Fruit fly (Drosophila melanogaster) whole organism, embryonic: ENCODE data around the gene CG6254.

Source experiments
- ATbp ChIP-seq: fragments of 200-800 bp; sonication (Bioruptor generic); optimal IDR thresholded peaks from 2 replicates; lab custom pipeline; 2017; ENCODE audit warnings: missing biosample characterization, mild to moderate bottlenecking, missing genetic modification characterization, missing genetic modification reagents
- B-H1 ChIP-seq: fragments of 200-800 bp; sonication (Bioruptor generic); IDR thresholded peaks from 3 replicates; pipeline ENCODE4 v1.3.6; 2022; ENCODE audit warnings: missing biosample characterization, missing genetic modification characterization
- Bgb ChIP-seq: fragments of 200-800 bp; sonication (Bioruptor generic); IDR thresholded peaks from 2 replicates; pipeline ENCODE4 v1.3.6; 2022; ENCODE audit warnings: missing biosample characterization, missing genetic modification characterization; ENCODE audit not compliant: partially characterized antibody
- BtbVII ChIP-seq: fragments of 200-800 bp; sonication (Bioruptor generic); optimal IDR thresholded peaks from 3 replicates; lab custom pipeline; 2017; ENCODE audit warnings: missing biosample characterization, mild to moderate bottlenecking, missing genetic modification characterization
- CG10267 ChIP-seq: fragments of 200-800 bp; sonication (Bioruptor generic); optimal IDR thresholded peaks from 2 replicates; lab custom pipeline; 2018; ENCODE audit warnings: missing biosample characterization, mild to moderate bottlenecking, missing genetic modification characterization, moderate library complexity
- CG10431 ChIP-seq: fragments of 200-800 bp; sonication (Bioruptor generic); optimal IDR thresholded peaks from 3 replicates; lab custom pipeline; 2018; ENCODE audit warnings: missing biosample characterization, mild to moderate bottlenecking, missing genetic modification characterization
- CG13424 ChIP-seq: fragments of 200-800 bp; sonication (Bioruptor generic); optimal IDR thresholded peaks from 2 replicates; lab custom pipeline; 2019; ENCODE audit warnings: missing biosample characterization, mild to moderate bottlenecking, missing genetic modification characterization, moderate library complexity
- CG14667 ChIP-seq: fragments of 200-800 bp; sonication (Bioruptor generic); IDR thresholded peaks from 2 replicates; pipeline ENCODE4 v1.3.6; 2022; ENCODE audit warnings: missing biosample characterization, missing genetic modification characterization
- CG15479 ChIP-seq: fragments of 200-800 bp; sonication (Bioruptor generic); optimal IDR thresholded peaks from 3 replicates; lab custom pipeline; 2019; ENCODE audit warnings: missing biosample characterization, mild to moderate bottlenecking, missing genetic modification characterization, moderate library complexity
- CG18011 ChIP-seq: fragments of 200-800 bp; sonication (Bioruptor generic); optimal IDR thresholded peaks from 2 replicates; lab custom pipeline; 2017; ENCODE audit warnings: missing biosample characterization, missing genetic modification characterization, mild to moderate bottlenecking, moderate library complexity, missing genotype
- CG18599 ChIP-seq: fragments of 200-800 bp; sonication (Bioruptor generic); optimal IDR thresholded peaks from 3 replicates; lab custom pipeline; 2017; ENCODE audit warnings: missing biosample characterization, missing genetic modification characterization, mild to moderate bottlenecking, moderate library complexity, missing genetic modification reagents
- CG2202 ChIP-seq: fragments of 200-800 bp; sonication (Bioruptor generic); optimal IDR thresholded peaks from 2 replicates; lab custom pipeline; 2018; ENCODE audit warnings: missing biosample characterization, mild to moderate bottlenecking, missing genetic modification characterization
- CG30020 ChIP-seq: fragments of 200-800 bp; optimal IDR thresholded peaks from 2 replicates; lab custom pipeline; 2019; ENCODE audit warnings: missing biosample characterization, mild to moderate bottlenecking, missing genetic modification characterization, moderate library complexity
- CG30403 ChIP-seq: fragments of 200-800 bp; sonication (Bioruptor generic); optimal IDR thresholded peaks from 3 replicates; lab custom pipeline; 2016; ENCODE audit warnings: missing biosample characterization, missing genetic modification characterization
- CG3065 ChIP-seq: fragments of 200-800 bp; sonication (Bioruptor generic); optimal IDR thresholded peaks from 2 replicates; lab custom pipeline; 2016; ENCODE audit warnings: missing biosample characterization, missing genetic modification characterization
- CG3847 ChIP-seq: fragments of 200-800 bp; sonication (Bioruptor generic); IDR thresholded peaks from 2 replicates; pipeline ENCODE4 v1.3.6; 2022; ENCODE audit warnings: missing biosample characterization, missing genetic modification characterization
- CG7987 ChIP-seq: fragments of 200-800 bp; sonication (Bioruptor generic); optimal IDR thresholded peaks from 2 replicates; lab custom pipeline; 2018; ENCODE audit warnings: missing biosample characterization, mild to moderate bottlenecking, missing genetic modification characterization, moderate library complexity
- CG8478 ChIP-seq: fragments of >200 bp; optimal IDR thresholded peaks from 2 replicates; lab custom pipeline; 2018
- CG9727 ChIP-seq: fragments of 200-800 bp; sonication (Bioruptor generic); optimal IDR thresholded peaks from 3 replicates; lab custom pipeline; 2017; ENCODE audit warnings: missing biosample characterization, mild to moderate bottlenecking, missing genetic modification characterization
- CG9817 ChIP-seq: fragments of 200-800 bp; sonication (Bioruptor generic); optimal IDR thresholded peaks from 2 replicates; lab custom pipeline; 2018; ENCODE audit warnings: missing biosample characterization, mild to moderate bottlenecking, missing genetic modification characterization, moderate library complexity
- CG9876 ChIP-seq: fragments of 200-800 bp; sonication (Bioruptor generic); optimal IDR thresholded peaks from 2 replicates; lab custom pipeline; 2016; ENCODE audit warnings: missing biosample characterization, missing genetic modification characterization
- Dip2 ChIP-seq: fragments of 200-800 bp; sonication (Bioruptor generic); IDR thresholded peaks from 2 replicates; pipeline ENCODE4 v1.3.6; 2022; ENCODE audit warnings: missing biosample characterization, missing genetic modification characterization
- Elba2 ChIP-seq: fragments of 200-800 bp; sonication (Bioruptor generic); optimal IDR thresholded peaks from 3 replicates; lab custom pipeline; 2016; ENCODE audit warnings: missing biosample characterization, missing genetic modification characterization
- Fer2 ChIP-seq: fragments of 200-800 bp; sonication (Bioruptor generic); optimal IDR thresholded peaks from 2 replicates; lab custom pipeline; 2018; ENCODE audit warnings: missing biosample characterization, mild to moderate bottlenecking, missing genetic modification characterization, moderate library complexity
- NC2β ChIP-seq: fragments of 200-800 bp; sonication (Bioruptor generic); optimal IDR thresholded peaks from 2 replicates; lab custom pipeline; 2016; ENCODE audit warnings: missing biosample characterization, missing genetic modification characterization
- YL-1 ChIP-seq: fragments of 200-800 bp; sonication (Bioruptor generic); optimal IDR thresholded peaks from 3 replicates; lab custom pipeline; 2017; ENCODE audit warnings: missing biosample characterization, mild to moderate bottlenecking, missing genetic modification characterization
- aop ChIP-seq: fragments of 200-800 bp; sonication (Bioruptor generic); IDR thresholded peaks from 2 replicates; pipeline ENCODE4 v1.3.6; 2022; ENCODE audit warnings: missing biosample characterization, missing genetic modification characterization
- br ChIP-seq: fragments of >200 bp; optimal IDR thresholded peaks from 2 replicates; lab custom pipeline; 2017
- cato ChIP-seq: fragments of 200-800 bp; sonication (Bioruptor generic); optimal IDR thresholded peaks from 2 replicates; lab custom pipeline; 2016; ENCODE audit warnings: missing biosample characterization, missing genetic modification characterization, borderline replicate concordance
- chinmo ChIP-seq: fragments of 200-800 bp; sonication (Bioruptor generic); IDR thresholded peaks from 4 replicates; pipeline ENCODE4 v1.3.6; 2022; ENCODE audit warnings: missing biosample characterization, missing genetic modification characterization; ENCODE audit not compliant: partially characterized antibody
- crp ChIP-seq, 2 experiments: fragments of 200-800 bp; sonication (Bioruptor generic); optimal IDR thresholded peaks; 2 replicates in 1 of 2; 3 replicates in 1 of 2; lab custom pipeline; 2017; ENCODE audit warnings: missing biosample characterization in 2 of 2, missing genetic modification characterization in 2 of 2, mild to moderate bottlenecking in 1 of 2, moderate library complexity in 1 of 2
- dan ChIP-seq: fragments of 200-800 bp; sonication (Bioruptor generic); IDR thresholded peaks from 2 replicates; pipeline ENCODE4 v1.3.6; 2022; ENCODE audit warnings: missing biosample characterization, missing genetic modification characterization
- fd3F ChIP-seq: fragments of 200-800 bp; sonication (Bioruptor generic); optimal IDR thresholded peaks from 2 replicates; lab custom pipeline; 2018; ENCODE audit warnings: missing biosample characterization, mild to moderate bottlenecking, missing genetic modification characterization, moderate library complexity
- gce ChIP-seq: fragments of 200-800 bp; sonication (Bioruptor generic); IDR thresholded peaks from 3 replicates; pipeline ENCODE4 v1.3.6; 2022; ENCODE audit warnings: missing biosample characterization, missing genetic modification characterization
- gcm ChIP-seq: fragments of 200-800 bp; sonication (Bioruptor generic); optimal IDR thresholded peaks from 2 replicates; lab custom pipeline; 2019; ENCODE audit warnings: missing biosample characterization, mild to moderate bottlenecking, missing genetic modification characterization, moderate library complexity
- gsb-n ChIP-seq: fragments of 200-800 bp; sonication (Bioruptor generic); optimal IDR thresholded peaks from 3 replicates; lab custom pipeline; 2018; ENCODE audit warnings: missing biosample characterization, mild to moderate bottlenecking, missing genetic modification characterization
- hb ChIP-seq: fragments of 200-800 bp; sonication (Bioruptor generic); IDR thresholded peaks from 3 replicates; pipeline ENCODE4 v1.3.6; 2022; ENCODE audit warnings: missing biosample characterization, missing genetic modification characterization; ENCODE audit not compliant: partially characterized antibody
- kay ChIP-seq: fragments of 200-800 bp; sonication (Bioruptor generic); optimal IDR thresholded peaks from 2 replicates; lab custom pipeline; 2016; ENCODE audit warnings: missing biosample characterization, missing genetic modification characterization
- luna ChIP-seq: fragments of 200-800 bp; sonication (Bioruptor generic); optimal IDR thresholded peaks from 2 replicates; lab custom pipeline; 2016; ENCODE audit warnings: missing biosample characterization, missing genetic modification characterization
- nau ChIP-seq: fragments of 200-800 bp; sonication (Bioruptor generic); optimal IDR thresholded peaks from 3 replicates; lab custom pipeline; 2017; ENCODE audit warnings: missing biosample characterization, mild to moderate bottlenecking, missing genetic modification characterization, missing genetic modification reagents
- row ChIP-seq: fragments of 200-800 bp; sonication (Bioruptor generic); IDR thresholded peaks from 3 replicates; pipeline ENCODE4 v1.3.6; 2022; ENCODE audit warnings: missing biosample characterization, missing genetic modification characterization
- scrt ChIP-seq: fragments of 200-800 bp; sonication (Bioruptor generic); optimal IDR thresholded peaks from 2 replicates; lab custom pipeline; 2018; ENCODE audit warnings: missing biosample characterization, mild to moderate bottlenecking, missing genetic modification characterization, moderate library complexity
- tll ChIP-seq, 2 experiments: fragments of 200-800 bp in 1 of 2; fragments of >200 bp in 1 of 2; sonication (Bioruptor generic) in 1 of 2; optimal IDR thresholded peaks; 2 replicates each; lab custom pipeline; 2017 to 2019; ENCODE audit warnings: missing biosample characterization in 2 of 2, missing genetic modification characterization in 2 of 2, mild to moderate bottlenecking in 1 of 2, moderate library complexity in 1 of 2
- trh ChIP-seq: fragments of 200-800 bp; sonication (Bioruptor generic); optimal IDR thresholded peaks from 2 replicates; lab custom pipeline; 2016; ENCODE audit warnings: missing biosample characterization, missing genetic modification characterization
- z ChIP-seq: fragments of 200-800 bp; sonication (Bioruptor generic); IDR thresholded peaks from 3 replicates; pipeline ENCODE4 v1.3.6; 2022; ENCODE audit warnings: missing biosample characterization, missing genetic modification characterization
- zen2 ChIP-seq: fragments of 200-800 bp; sonication (Bioruptor generic); IDR thresholded peaks from 3 replicates; pipeline ENCODE4 v1.3.6; 2022; ENCODE audit warnings: missing biosample characterization, missing genetic modification characterization; ENCODE audit not compliant: partially characterized antibody
- zfh2 ChIP-seq: fragments of 200-800 bp; sonication (Bioruptor generic); optimal IDR thresholded peaks from 2 replicates; lab custom pipeline; 2016; ENCODE audit warnings: missing biosample characterization, missing genetic modification characterization

The CG6254 gene

dm6 chr3R:10111150-10111814 is 49.8 kb downstream of the CG6254 start (continued):
- TF ChIP-seq CG3847 (GFP tag; lab: Robert Waterston, UW): no peak
- no peak for TF ChIP-seq nau (GFP tag; lab: Kevin White, UChicago)
- no peak for TF ChIP-seq Bgb (GFP tag; lab: Robert Waterston, UW)
- no peak for TF ChIP-seq crp (GFP tag; optimal IDR thresholded peaks at IDR 0.05; lab: Kevin White, UChicago)
- no peak for TF ChIP-seq CG9876 (GFP tag; lab: Kevin White, UChicago)
- no peak for TF ChIP-seq z (GFP tag; lab: Robert Waterston, UW)
- no peak for TF ChIP-seq CG8478 (lab: Kevin White, UChicago)
- TF ChIP-seq gce (GFP tag; lab: Robert Waterston, UW): no peak
- no peak for TF ChIP-seq BtbVII (GFP tag; lab: Kevin White, UChicago)
- TF ChIP-seq CG9817 (tag; lab: Kevin White, UChicago): no peak
- TF ChIP-seq Dip2 (GFP tag; lab: Robert Waterston, UW): no peak
- TF ChIP-seq gsb-n (tag; lab: Kevin White, UChicago): peak; percentile 68
- TF ChIP-seq fd3F (GFP tag; lab: Kevin White, UChicago): no peak
- no peak for TF ChIP-seq scrt (GFP tag; lab: Kevin White, UChicago)
- TF ChIP-seq tll (GFP tag; optimal IDR thresholded peaks at IDR 0.05; lab: Kevin White, UChicago): peak in 1 of 2 experiments; percentile 73
- no peak for TF ChIP-seq kay (GFP tag; lab: Kevin White, UChicago)
- TF ChIP-seq chinmo (GFP tag; lab: Robert Waterston, UW): 0 out of 4 replicates have a peak, but pooled peaks have one; percentile 8
- TF ChIP-seq CG10431: no peak
- no peak for TF ChIP-seq YL-1 (GFP tag; lab: Kevin White, UChicago)
- peak; percentile 58 for TF ChIP-seq CG15479 (GFP tag; lab: Kevin White, UChicago)
- TF ChIP-seq Elba2 (GFP tag; lab: Kevin White, UChicago): no peak
- no peak for TF ChIP-seq CG2202 (tag; lab: Kevin White, UChicago)
- 0 out of 3 replicates have a peak, but pooled peaks have one; percentile 6 for TF ChIP-seq zen2
- no peak for TF ChIP-seq ATbp (GFP tag; lab: Kevin White, UChicago)
- TF ChIP-seq br (lab: Kevin White, UChicago): no peak
- TF ChIP-seq cato: no peak
- TF ChIP-seq aop (GFP tag; lab: Robert Waterston, UW): no peak
- TF ChIP-seq CG14667 (GFP tag; lab: Robert Waterston, UW): no peak
- no peak for TF ChIP-seq CG30403 (GFP tag; lab: Kevin White, UChicago)
- TF ChIP-seq CG18599: no peak
- no peak for TF ChIP-seq CG7987 (GFP tag; lab: Kevin White, UChicago)
- TF ChIP-seq CG9727 (GFP tag; lab: Kevin White, UChicago): no peak
- no peak for TF ChIP-seq CG10267 (tag; lab: Kevin White, UChicago)
- no peak for TF ChIP-seq CG30020 (tag; lab: Kevin White, UChicago)
- no peak for TF ChIP-seq Fer2 (tag; lab: Kevin White, UChicago)
- no peak for TF ChIP-seq CG13424 (tag; lab: Kevin White, UChicago)
- no peak for TF ChIP-seq dan (GFP tag; lab: Robert Waterston, UW)
- no peak for TF ChIP-seq gcm
- TF ChIP-seq NC2β: no peak
- TF ChIP-seq CG3065 (GFP tag; lab: Kevin White, UChicago): no peak
- no peak for TF ChIP-seq row (GFP tag; lab: Robert Waterston, UW)
- TF ChIP-seq hb: 0 out of 3 replicates have a peak, but pooled peaks have one; percentile 34
- no peak for TF ChIP-seq zfh2 (GFP tag; lab: Kevin White, UChicago)
- no peak for TF ChIP-seq B-H1
- no peak for TF ChIP-seq luna (GFP tag; lab: Kevin White, UChicago)
- TF ChIP-seq CG18011: no peak
- TF ChIP-seq trh (GFP tag; lab: Kevin White, UChicago): no peak
